Worm (Caenorhabditis elegans): ENCODE data around the gene Y41E3.8.

The Y41E3.8 gene

ce11 chrIV:15020958-15021357, 7.8 kb downstream of the Y41E3.8 start (continued):
- TF ChIP-seq efl-3 (GFP tag; optimal IDR thresholded peaks at IDR 0.05): no peak

- TF ChIP-seq fkh-10 (GFP tag; optimal IDR thresholded peaks at IDR 0.05) (peak; percentile 94), zag-1 (tag; optimal IDR thresholded peaks at IDR 0.05) (no peak), jun-1 (tag; optimal IDR thresholded peaks at IDR 0.05) (no peak), unc-30 (tag; optimal IDR thresholded peaks at IDR 0.05) (no peak), zip-4 (GFP tag; optimal IDR thresholded peaks at IDR 0.05) (no peak), nhr-47 (tag; optimal IDR thresholded peaks at IDR 0.05) (peak; percentile 16), snpc-4 (tag; optimal IDR thresholded peaks at IDR 0.05) (no peak), lin-13 (GFP tag; optimal IDR thresholded peaks at IDR 0.05) (no peak), nhr-20 (tag; optimal IDR thresholded peaks at IDR 0.05) (no peak), isw-1 (GFP tag; IDR thresholded peaks at IDR 0.05) (peak; percentile 25; the same call in 1 of the 2 replicates), pqm-1 (tag; optimal IDR thresholded peaks at IDR 0.05) (no peak), elt-2 (tag; optimal IDR thresholded peaks at IDR 0.05) (no peak), blmp-1 (tag; optimal IDR thresholded peaks at IDR 0.05) (no peak), snu-23 (GFP tag; optimal IDR thresholded peaks at IDR 0.05) (peak; percentile 5), nhr-12 (tag; optimal IDR thresholded peaks at IDR 0.05) (no peak), pax-3 (tag; optimal IDR thresholded peaks at IDR 0.05) (no peak), ces-1 (GFP tag; optimal IDR thresholded peaks at IDR 0.05) (peak; percentile 90), lsy-2 (tag; optimal IDR thresholded peaks at IDR 0.05) (peak in 1 of 2 experiments; percentile 19), nhr-71 (tag; optimal IDR thresholded peaks at IDR 0.05) (peak; percentile 42), unc-62 (GFP tag; optimal IDR thresholded peaks at IDR 0.05) (no peak), lin-14 (GFP tag; optimal IDR thresholded peaks at IDR 0.05) (peak; percentile 93), nhr-84 (tag; optimal IDR thresholded peaks at IDR 0.05) (no peak), tbx-2 (tag; optimal IDR thresholded peaks at IDR 0.05) (peak; percentile 46), ceh-82 (tag; optimal IDR thresholded peaks at IDR 0.05) (peak in 1 of 3 experiments; percentile 17), vab-15 (tag; optimal IDR thresholded peaks at IDR 0.05) (no peak), irx-1 (tag; optimal IDR thresholded peaks at IDR 0.05) (peak; percentile 15), efl-1 (optimal IDR thresholded peaks at IDR 0.05) (peak in 1 of 2 experiments; percentile 7), efl-1 (GFP tag; optimal IDR thresholded peaks at IDR 0.05 in 1 of 2) (no peak), skn-1 (tag; optimal IDR thresholded peaks at IDR 0.05) (no peak), elt-3 (tag; optimal IDR thresholded peaks at IDR 0.05) (no peak), mep-1 (tag; optimal IDR thresholded peaks at IDR 0.05) (peak; percentile 15), nhr-237 (tag; optimal IDR thresholded peaks at IDR 0.05) (no peak), grh-1 (GFP tag; IDR thresholded peaks at IDR 0.05) (no peak), ets-5 (GFP tag; IDR thresholded peaks at IDR 0.05) (no peak), hpl-2 (GFP tag; optimal IDR thresholded peaks at IDR 0.05) (no peak), hlh-4 (tag; optimal IDR thresholded peaks at IDR 0.05) (no peak), unc-130 (tag; optimal IDR thresholded peaks at IDR 0.05) (no peak)
These were observed 11.8 kb downstream of the Y41E3.8 start for ce11 chrIV:15016984-15017383.

ce11 chrIV:15013517-15014085, 15.2 kb downstream of the Y41E3.8 start, which contains the start of gene Y41E3.7:
Y41E3.7 (plus strand) TSS chrIV:15014035.
- TF ChIP-seq C16A3.4 (tag; optimal IDR thresholded peaks at IDR 0.05) (no peak), mdl-1 (tag; optimal IDR thresholded peaks at IDR 0.05) (no peak), lir-3 (tag; optimal IDR thresholded peaks at IDR 0.05; ENCODE audit: poor library complexity) (no peak), efl-3 (GFP tag; optimal IDR thresholded peaks at IDR 0.05) (no peak), pqm-1 (tag; optimal IDR thresholded peaks at IDR 0.05) (no peak), elt-2 (tag; optimal IDR thresholded peaks at IDR 0.05) (no peak), unc-130 (tag; optimal IDR thresholded peaks at IDR 0.05) (no peak), grh-1 (GFP tag; IDR thresholded peaks at IDR 0.05) (no peak), C04F5.9 (tag; optimal IDR thresholded peaks at IDR 0.05) (no peak), xbp-1 (tag; optimal IDR thresholded peaks at IDR 0.05) (peak; percentile 21), nhr-12 (tag; optimal IDR thresholded peaks at IDR 0.05) (no peak), nhr-76 (tag; optimal IDR thresholded peaks at IDR 0.05) (no peak), dsc-1 (tag; optimal IDR thresholded peaks at IDR 0.05) (no peak), jun-1 (tag; optimal IDR thresholded peaks at IDR 0.05) (no peak), lin-15B (tag; optimal IDR thresholded peaks at IDR 0.05) (no peak), nhr-77 (tag; optimal IDR thresholded peaks at IDR 0.05) (no peak), sptf-1 (tag; optimal IDR thresholded peaks at IDR 0.05) (no peak), ztf-4 (tag; optimal IDR thresholded peaks at IDR 0.05) (no peak), fkh-8 (tag; optimal IDR thresholded peaks at IDR 0.05) (no peak), ceh-90 (tag; optimal IDR thresholded peaks at IDR 0.05) (no peak), fkh-4 (tag; optimal IDR thresholded peaks at IDR 0.05; ENCODE audit: borderline replicate concordance) (no peak), ceh-88 (GFP tag; IDR thresholded peaks at IDR 0.05) (no peak)

Data from whole organism, L1 larva.